Fruit fly (Drosophila melanogaster): ENCODE measurements around the gene GAA1.

Gene GAA1

DNA sequence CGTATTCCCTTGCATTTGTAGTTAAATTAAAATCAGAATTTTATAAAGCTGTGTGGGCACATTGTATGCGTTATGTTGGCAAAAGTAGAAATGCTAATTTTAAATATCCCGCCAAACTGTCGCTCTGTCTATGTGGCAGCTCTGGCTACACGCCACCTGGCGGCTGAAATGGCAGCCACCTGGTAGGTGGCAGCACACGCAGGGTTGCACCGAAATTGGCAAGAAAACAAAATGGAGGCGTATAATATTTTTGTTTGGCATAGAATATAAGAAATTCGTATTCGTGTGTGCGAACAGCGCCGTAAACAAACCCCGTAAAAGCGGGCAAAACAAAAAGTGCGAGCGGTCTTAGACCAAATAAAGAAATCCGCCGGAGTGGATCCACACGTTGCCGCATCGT lies 34.8 kb upstream of the GAA1 start, which contains the start of gene CG12236 (continued):
- TF ChIP-seq gem (tag; optimal IDR thresholded peaks at IDR 0.05) (no peak), Stat92E (GFP tag; optimal IDR thresholded peaks at IDR 0.05) (peak in 1 of 3 experiments; percentile 19), CG2875 (GFP tag; optimal IDR thresholded peaks at IDR 0.05) (no peak), HLH3B (GFP tag; IDR thresholded peaks at IDR 0.05) (peak; percentile 15; the same call in 1 of the 2 replicates), Oli (tag; optimal IDR thresholded peaks at IDR 0.05) (peak; percentile 3), pho (GFP tag; optimal IDR thresholded peaks at IDR 0.05) (peak; percentile 45), CG3847 (GFP tag; IDR thresholded peaks at IDR 0.05) (peak; percentile 83), CG10565 (GFP tag; optimal IDR thresholded peaks at IDR 0.05) (no peak), knrl (GFP tag; IDR thresholded peaks at IDR 0.05; ENCODE audit: partially characterized antibody) (peak; percentile 40; the same call in 1 of the 3 replicates), usp (GFP tag; optimal IDR thresholded peaks at IDR 0.05) (no peak), CG11456 (GFP tag; IDR thresholded peaks at IDR 0.05) (peak; percentile 80; the same call in 2 of the 3 replicates), mam (GFP tag; optimal IDR thresholded peaks at IDR 0.05) (peak; percentile 49), CG31441 (GFP tag; IDR thresholded peaks at IDR 0.05) (no peak; the same call in 1 of the 2 replicates), CG6813 (GFP tag; optimal IDR thresholded peaks at IDR 0.05) (peak; percentile 14), ATbp (GFP tag; optimal IDR thresholded peaks at IDR 0.05) (peak; percentile 15), chinmo (GFP tag; IDR thresholded peaks at IDR 0.05; ENCODE audit: partially characterized antibody) (no peak), az2 (GFP tag; optimal IDR thresholded peaks at IDR 0.05) (no peak), CoRest (tag; optimal IDR thresholded peaks at IDR 0.05) (peak; percentile 65), Trl (optimal IDR thresholded peaks at IDR 0.05) (no peak), Trl (GFP tag; optimal IDR thresholded peaks at IDR 0.05) (peak; percentile 49), CG1233 (GFP tag; optimal IDR thresholded peaks at IDR 0.05) (peak; percentile 23), MESR4 (GFP tag; optimal IDR thresholded peaks at IDR 0.05) (peak; percentile 90), chn (GFP tag; optimal IDR thresholded peaks at IDR 0.05) (peak; percentile 53), CG31365 (tag; optimal IDR thresholded peaks at IDR 0.05) (peak; percentile 9), Ada2b (GFP tag; IDR thresholded peaks at IDR 0.05) (no peak), CG14860 (GFP tag; IDR thresholded peaks at IDR 0.05; ENCODE audit: partially characterized antibody) (no peak), maf-S (GFP tag; optimal IDR thresholded peaks at IDR 0.05) (peak; percentile 25), nmo (GFP tag; optimal IDR thresholded peaks at IDR 0.05) (peak; percentile 66), CG9727 (GFP tag; optimal IDR thresholded peaks at IDR 0.05) (peak; percentile 51), CkIIα-i1 (GFP tag; IDR thresholded peaks at IDR 0.05) (no peak), ab (GFP tag; optimal IDR thresholded peaks at IDR 0.05) (no peak), ranshi (GFP tag; IDR thresholded peaks at IDR 0.05) (peak; percentile 42; the same call in 1 of the 2 replicates), CG4328 (GFP tag; optimal IDR thresholded peaks at IDR 0.05) (peak; percentile 16), Nf-YA (GFP tag; IDR thresholded peaks at IDR 0.05) (no peak), pan (optimal IDR thresholded peaks at IDR 0.05) (no peak), pan (GFP tag; optimal IDR thresholded peaks at IDR 0.05 in 1 of 2, IDR thresholded peaks at IDR 0.05 in 1 of 2) (peak in 1 of 2 experiments; percentile 19), her (GFP tag; optimal IDR thresholded peaks at IDR 0.05) (peak; percentile 56), Dref (GFP tag; IDR thresholded peaks at IDR 0.05) (peak; percentile 68), CG10979 (tag; optimal IDR thresholded peaks at IDR 0.05) (peak; percentile 28), CG18476 (GFP tag; optimal IDR thresholded peaks at IDR 0.05) (no peak), mirr (GFP tag; optimal IDR thresholded peaks at IDR 0.05) (peak; percentile 39), CG1647 (GFP tag; optimal IDR thresholded peaks at IDR 0.05) (peak; percentile 1), CG3726 (GFP tag; IDR thresholded peaks at IDR 0.05) (no peak), ci (GFP tag; IDR thresholded peaks at IDR 0.05) (peak; percentile 64; the same call in 2 of the 3 replicates), CG7556 (GFP tag; optimal IDR thresholded peaks at IDR 0.05) (no peak), zen2 (GFP tag; IDR thresholded peaks at IDR 0.05; ENCODE audit: partially characterized antibody) (no peak), CG15073 (GFP tag; optimal IDR thresholded peaks at IDR 0.05) (no peak), hb (GFP tag; IDR thresholded peaks at IDR 0.05; ENCODE audit: partially characterized antibody) (no peak), bowl (GFP tag; IDR thresholded peaks at IDR 0.05) (no peak), CG7357 (GFP tag; IDR thresholded peaks at IDR 0.05) (no peak), jigr1 (GFP tag; IDR thresholded peaks at IDR 0.05) (no peak)

All from whole organism, embryonic.